Worm (Caenorhabditis elegans) whole organism, midembryonic: Measurements from ENCODE around the gene oac-24.

Experiments used
- T22C8.4 ChIP-seq: fragments of 200-800 bp; sonication (Bioruptor generic); IDR thresholded peaks from 2 replicates; pipeline ENCODE4 v1.3.6; 2022; ENCODE audit warnings: missing genetic modification characterization, missing compliant biosample characterization
- cog-1 ChIP-seq: sonication (generic microtip); optimal IDR thresholded peaks from 2 replicates; lab custom pipeline; 2016; ENCODE audit warnings: missing genetic modification characterization, missing compliant biosample characterization
- flt-1 ChIP-seq: fragments of 200-800 bp; sonication (Bioruptor generic); IDR thresholded peaks from 2 replicates; pipeline ENCODE4 v1.3.6; 2022; ENCODE audit warnings: missing genetic modification characterization, missing compliant biosample characterization
- klf-2 ChIP-seq: fragments of 200-800 bp; sonication (Bioruptor generic); conservative IDR thresholded peaks from 2 replicates; pipeline ENCODE4 v1.3.6; 2022; ENCODE audit warnings: missing genetic modification reagents, missing genetic modification characterization, missing compliant biosample characterization
- med-1 ChIP-seq: sonication (generic microtip); optimal IDR thresholded peaks from 2 replicates; lab custom pipeline; 2017; ENCODE audit warnings: missing genetic modification characterization, mild to moderate bottlenecking, missing compliant biosample characterization, antibody characterized with exemption, missing genetic modification reagents; ENCODE audit not compliant: insufficient read depth
- ref-1 ChIP-seq: fragments of 200-800 bp; sonication (Bioruptor generic); conservative IDR thresholded peaks from 2 replicates; pipeline ENCODE4 v1.3.6; 2022; ENCODE audit warnings: missing genetic modification reagents, missing genetic modification characterization, missing compliant biosample characterization
- ztf-29 ChIP-seq: fragments of 200-800 bp; sonication (Bioruptor generic); IDR thresholded peaks from 2 replicates; pipeline ENCODE4 v1.3.6; 2022; ENCODE audit warnings: missing genetic modification reagents, missing genetic modification characterization, missing compliant biosample characterization

DNA sequence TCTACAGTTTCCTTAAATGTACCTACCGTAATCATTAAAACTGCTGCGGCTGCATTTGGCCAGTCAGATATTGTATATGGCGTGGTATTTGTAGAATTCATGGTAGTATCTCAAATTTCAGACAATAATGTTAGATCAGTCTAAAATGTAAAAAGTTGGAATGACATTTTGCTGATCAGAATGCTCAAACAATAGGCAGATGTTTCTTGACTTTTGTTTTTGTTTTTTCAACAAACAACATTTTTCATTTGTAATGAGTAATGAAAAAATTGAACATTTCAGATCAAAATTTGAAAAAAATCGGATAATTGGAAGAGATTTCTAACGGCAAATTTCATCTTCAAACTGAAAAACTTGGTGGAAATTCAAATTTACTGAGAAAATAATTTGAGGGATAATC lies 41.9 kb upstream of the oac-24 start, which contains the start of gene srx-77:
- no peak for TF ChIP-seq ref-1 (GFP tag; lab: Robert Waterston, UW)
- TF ChIP-seq klf-2 (GFP tag; lab: Robert Waterston, UW) = no peak
- no peak for TF ChIP-seq T22C8.4
- TF ChIP-seq cog-1 (tag; lab: Kevin White, UChicago) = no peak
- no peak for TF ChIP-seq flt-1
- no peak for TF ChIP-seq med-1 (GFP tag; lab: Kevin White, UChicago)
- no peak for TF ChIP-seq ztf-29 (GFP tag; lab: Robert Waterston, UW)
